Worm (Caenorhabditis elegans) whole organism, late embryonic: Measurements from ENCODE around the gene F27D9.13.

ENCODE experiments used
- ama-1 ChIP-seq: fragments of 150-350 bp; optimal IDR thresholded peaks from 2 replicates; lab custom pipeline; 2014
- dmd-4 ChIP-seq: sonication (generic microtip); optimal IDR thresholded peaks from 2 replicates; lab custom pipeline; 2016; ENCODE audit warnings: borderline replicate concordance, missing genetic modification characterization, missing compliant biosample characterization
- elt-2 ChIP-seq: sonication (generic microtip); optimal IDR thresholded peaks from 2 replicates; lab custom pipeline; 2016; ENCODE audit warnings: missing genetic modification reagents, missing genetic modification characterization, missing compliant biosample characterization
- fkh-10 ChIP-seq: fragments of 150-350 bp; optimal IDR thresholded peaks from 2 replicates; lab custom pipeline; 2014; ENCODE audit warnings: missing biosample characterization, missing genetic modification reagents, missing genetic modification characterization
- gmeb-2 ChIP-seq: sonication (generic microtip); optimal IDR thresholded peaks from 2 replicates; lab custom pipeline; 2016; ENCODE audit warnings: missing genetic modification characterization, inconsistent platforms, missing compliant biosample characterization
- hlh-13 ChIP-seq: fragments of 200-800 bp; sonication (Bioruptor generic); optimal IDR thresholded peaks from 2 replicates; lab custom pipeline; 2018; ENCODE audit warnings: mild to moderate bottlenecking, missing genetic modification characterization, missing compliant biosample characterization
- hlh-15 ChIP-seq: sonication (generic microtip); optimal IDR thresholded peaks from 2 replicates; lab custom pipeline; 2016; ENCODE audit warnings: missing genetic modification characterization, missing compliant biosample characterization
- lim-6 ChIP-seq: sonication (generic microtip); optimal IDR thresholded peaks from 2 replicates; lab custom pipeline; 2016; ENCODE audit warnings: missing genetic modification characterization, missing compliant biosample characterization
- nhr-11 ChIP-seq: fragments of 150-350 bp; optimal IDR thresholded peaks from 2 replicates; lab custom pipeline; 2014; ENCODE audit warnings: missing biosample characterization, missing genetic modification characterization
- pqm-1 ChIP-seq: sonication (generic microtip); optimal IDR thresholded peaks from 2 replicates; lab custom pipeline; 2016; ENCODE audit warnings: missing genetic modification characterization, missing compliant biosample characterization
- unc-86 ChIP-seq: sonication (generic microtip); optimal IDR thresholded peaks from 2 replicates; lab custom pipeline; 2016; ENCODE audit warnings: missing genetic modification characterization, missing compliant biosample characterization

DNA sequence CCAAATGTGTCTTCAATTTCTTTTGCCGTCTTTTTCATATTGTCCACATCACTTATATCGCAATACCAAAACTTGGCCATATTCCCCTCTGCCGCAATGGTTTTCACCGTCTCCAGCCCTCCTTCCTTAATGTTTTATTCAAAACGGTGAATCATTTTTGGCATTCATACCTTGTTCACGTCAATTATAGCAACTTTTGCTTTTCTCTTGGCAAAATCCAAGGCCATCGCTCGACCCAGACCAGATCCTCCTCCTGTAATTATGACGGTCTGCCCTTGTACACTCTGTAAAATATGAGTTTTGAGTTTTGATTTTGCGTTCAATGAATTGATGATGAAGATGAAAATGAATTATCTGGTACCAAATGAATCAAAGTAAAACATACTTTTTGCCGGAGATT lies 2.8 kb downstream of the F27D9.13 start:
- TF ChIP-seq hlh-13 (GFP tag; lab: Kevin White, UChicago): no peak
- TF ChIP-seq pqm-1 (tag; lab: Kevin White, UChicago): no peak
- TF ChIP-seq dmd-4 (tag; lab: Kevin White, UChicago): no peak
- no peak for TF ChIP-seq gmeb-2
- TF ChIP-seq elt-2 (tag; lab: Kevin White, UChicago): no peak
- no peak for TF ChIP-seq ama-1
- TF ChIP-seq unc-86 (tag; lab: Kevin White, UChicago): no peak
- TF ChIP-seq hlh-15 (tag; lab: Kevin White, UChicago): no peak
- no peak for TF ChIP-seq fkh-10
- TF ChIP-seq nhr-11: no peak
- TF ChIP-seq lim-6 (tag; lab: Kevin White, UChicago): no peak
